Worm (Caenorhabditis elegans) whole organism, L3 larva: ENCODE measurements around the gene M03F4.6.

Experiments
- R02D3.7 ChIP-seq: fragments of 150-350 bp; optimal IDR thresholded peaks from 2 replicates; lab custom pipeline; 2014; ENCODE audit warnings: missing biosample characterization, missing genetic modification characterization
- ZK546.5 ChIP-seq: sonication (generic microtip); optimal IDR thresholded peaks from 2 replicates; lab custom pipeline; 2017; ENCODE audit warnings: missing biosample characterization, missing genetic modification characterization
- aly-2 ChIP-seq: fragments of 150-350 bp; optimal IDR thresholded peaks from 2 replicates; lab custom pipeline; 2014; ENCODE audit warnings: missing biosample characterization, missing genetic modification characterization
- ama-1 ChIP-seq: fragments of 150-350 bp; optimal IDR thresholded peaks from 2 replicates; lab custom pipeline; 2018
- ceh-16 ChIP-seq: sonication (generic microtip); optimal IDR thresholded peaks from 2 replicates; lab custom pipeline; 2017; ENCODE audit warnings: missing biosample characterization, missing genetic modification characterization
- ceh-28 ChIP-seq: fragments of 150-350 bp; optimal IDR thresholded peaks from 2 replicates; lab custom pipeline; 2014; ENCODE audit warnings: missing biosample characterization, missing genetic modification reagents, missing genetic modification characterization
- ceh-82 ChIP-seq: fragments of 150-350 bp; optimal IDR thresholded peaks from 2 replicates; lab custom pipeline; 2014; ENCODE audit warnings: missing biosample characterization, missing genetic modification characterization
- ceh-9 ChIP-seq: sonication (generic microtip); optimal IDR thresholded peaks from 2 replicates; lab custom pipeline; 2018; ENCODE audit warnings: missing biosample characterization, missing genetic modification characterization
- daf-12 ChIP-seq: fragments of 150-350 bp; optimal IDR thresholded peaks from 2 replicates; lab custom pipeline; 2014; ENCODE audit warnings: missing biosample characterization, missing genetic modification reagents, missing genetic modification characterization
- egl-27 ChIP-seq: sonication (generic microtip); optimal IDR thresholded peaks from 4 replicates; lab custom pipeline; 2017; ENCODE audit warnings: missing biosample characterization, missing genetic modification reagents, missing genetic modification characterization
- egl-5 ChIP-seq: fragments of 150-350 bp; optimal IDR thresholded peaks from 2 replicates; lab custom pipeline; 2017; ENCODE audit warnings: missing biosample characterization, missing genetic modification reagents, missing genetic modification characterization, inconsistent platforms
- elt-1 ChIP-seq: fragments of 150-350 bp; optimal IDR thresholded peaks from 2 replicates; lab custom pipeline; 2014; ENCODE audit warnings: missing biosample characterization, missing genetic modification characterization
- elt-2 ChIP-seq: sonication (generic microtip); optimal IDR thresholded peaks from 2 replicates; lab custom pipeline; 2016; ENCODE audit warnings: missing genetic modification reagents, mild to moderate bottlenecking, missing genetic modification characterization, missing compliant biosample characterization
- elt-3 ChIP-seq, 3 experiments: fragments of 150-350 bp in 1 of 3; sonication (generic microtip) in 2 of 3; optimal IDR thresholded peaks; 2 replicates in 2 of 3; 4 replicates in 1 of 3; lab custom pipeline; 2014 to 2017; ENCODE audit warnings: missing biosample characterization in 3 of 3, missing genetic modification characterization in 3 of 3
- eor-1 ChIP-seq, 2 experiments: fragments of 150-350 bp; optimal IDR thresholded peaks; 2 replicates each; lab custom pipeline; 2014 to 2018; ENCODE audit warnings: missing biosample characterization in 2 of 2, missing genetic modification characterization in 2 of 2
- fkh-10 ChIP-seq: sonication (generic microtip); optimal IDR thresholded peaks from 2 replicates; lab custom pipeline; 2017; ENCODE audit warnings: missing biosample characterization, missing genetic modification reagents, missing genetic modification characterization
- fkh-2 ChIP-seq: fragments of 150-350 bp; optimal IDR thresholded peaks from 2 replicates; lab custom pipeline; 2014; ENCODE audit warnings: missing biosample characterization, missing genetic modification reagents, missing genetic modification characterization
- fos-1 ChIP-seq: fragments of 150-350 bp; optimal IDR thresholded peaks from 2 replicates; lab custom pipeline; 2014; ENCODE audit warnings: missing biosample characterization, missing genetic modification characterization
- hmg-11 ChIP-seq: sonication (generic microtip); optimal IDR thresholded peaks from 2 replicates; lab custom pipeline; 2016; ENCODE audit warnings: missing genetic modification characterization, missing compliant biosample characterization
- jun-1 ChIP-seq: fragments of 150-350 bp; optimal IDR thresholded peaks from 2 replicates; lab custom pipeline; 2014; ENCODE audit warnings: missing biosample characterization, missing genetic modification reagents, missing genetic modification characterization
- lin-15B ChIP-seq: fragments of 150-350 bp; optimal IDR thresholded peaks from 2 replicates; lab custom pipeline; 2014; ENCODE audit warnings: missing biosample characterization, missing genetic modification characterization
- lin-39 ChIP-seq: fragments of 150-350 bp; optimal IDR thresholded peaks from 2 replicates; lab custom pipeline; 2018; ENCODE audit warnings: missing biosample characterization, missing genetic modification reagents, missing genetic modification characterization
- lsy-12 ChIP-seq: sonication (generic microtip); optimal IDR thresholded peaks from 2 replicates; lab custom pipeline; 2016; ENCODE audit warnings: mild to moderate bottlenecking, missing genetic modification characterization, missing compliant biosample characterization
- mdl-1 ChIP-seq: fragments of 150-350 bp; optimal IDR thresholded peaks from 2 replicates; lab custom pipeline; 2014; ENCODE audit warnings: missing biosample characterization, missing genetic modification characterization
- mml-1 ChIP-seq: fragments of 150-350 bp; sonication (generic microtip); optimal IDR thresholded peaks from 3 replicates; lab custom pipeline; 2014; ENCODE audit warnings: missing biosample characterization, missing genetic modification characterization
- nfya-1 ChIP-seq: sonication (generic microtip); optimal IDR thresholded peaks from 2 replicates; lab custom pipeline; 2017; ENCODE audit warnings: missing genetic modification characterization, mild to moderate bottlenecking, missing compliant biosample characterization, antibody characterized with exemption, moderate library complexity; ENCODE audit not compliant: insufficient read depth
- nhr-11 ChIP-seq: fragments of 150-350 bp; optimal IDR thresholded peaks from 2 replicates; lab custom pipeline; 2014; ENCODE audit warnings: missing biosample characterization, missing genetic modification characterization
- nhr-12 ChIP-seq: fragments of 150-350 bp; optimal IDR thresholded peaks from 2 replicates; lab custom pipeline; 2014; ENCODE audit warnings: missing biosample characterization, missing genetic modification characterization
- nhr-23 ChIP-seq: fragments of 150-350 bp; optimal IDR thresholded peaks from 2 replicates; lab custom pipeline; 2014; ENCODE audit warnings: missing biosample characterization, missing genetic modification reagents, missing genetic modification characterization
- nhr-237 ChIP-seq: fragments of 150-350 bp; optimal IDR thresholded peaks from 2 replicates; lab custom pipeline; 2014; ENCODE audit warnings: missing biosample characterization, missing genetic modification characterization
- nhr-25 ChIP-seq: sonication (generic microtip); optimal IDR thresholded peaks from 2 replicates; lab custom pipeline; 2017; ENCODE audit warnings: missing biosample characterization, missing genetic modification characterization
- nhr-28 ChIP-seq: fragments of 150-350 bp; optimal IDR thresholded peaks from 2 replicates; lab custom pipeline; 2014; ENCODE audit warnings: missing biosample characterization, missing genetic modification characterization
- nhr-43 ChIP-seq: sonication (generic microtip); optimal IDR thresholded peaks from 2 replicates; lab custom pipeline; 2016; ENCODE audit warnings: mild to moderate bottlenecking, missing genetic modification characterization, missing compliant biosample characterization; ENCODE audit not compliant: poor library complexity, severe bottlenecking
- nhr-67 ChIP-seq: fragments of 150-350 bp; optimal IDR thresholded peaks from 2 replicates; lab custom pipeline; 2014; ENCODE audit warnings: missing biosample characterization, missing genetic modification characterization
- nhr-76 ChIP-seq: fragments of 150-350 bp; sonication (generic microtip); optimal IDR thresholded peaks from 5 replicates; lab custom pipeline; 2014; ENCODE audit warnings: missing biosample characterization, missing genetic modification characterization
- nhr-77 ChIP-seq: fragments of 150-350 bp; optimal IDR thresholded peaks from 2 replicates; lab custom pipeline; 2014; ENCODE audit warnings: missing biosample characterization, missing genetic modification characterization
- pha-4 ChIP-seq: fragments of 150-350 bp; optimal IDR thresholded peaks from 2 replicates; lab custom pipeline; 2014; ENCODE audit warnings: missing biosample characterization, missing genetic modification reagents, missing genetic modification characterization
- pqm-1 ChIP-seq: fragments of 150-350 bp; optimal IDR thresholded peaks from 2 replicates; lab custom pipeline; 2017; ENCODE audit warnings: missing biosample characterization, missing genetic modification characterization, inconsistent platforms
- sea-2 ChIP-seq: fragments of 150-350 bp; sonication (generic microtip); optimal IDR thresholded peaks from 4 replicates; lab custom pipeline; 2014; ENCODE audit warnings: missing biosample characterization, missing genetic modification reagents, missing genetic modification characterization
- skn-1 ChIP-seq: fragments of 150-350 bp; optimal IDR thresholded peaks from 2 replicates; lab custom pipeline; 2014; ENCODE audit warnings: missing biosample characterization, missing genetic modification characterization
- snpc-4 ChIP-seq: fragments of 150-350 bp; optimal IDR thresholded peaks from 2 replicates; lab custom pipeline; 2014; ENCODE audit warnings: missing biosample characterization, missing genetic modification characterization
- tbx-2 ChIP-seq: sonication (generic microtip); optimal IDR thresholded peaks from 2 replicates; lab custom pipeline; 2016; ENCODE audit warnings: mild to moderate bottlenecking, missing genetic modification characterization, missing compliant biosample characterization
- unc-39 ChIP-seq: sonication (generic microtip); optimal IDR thresholded peaks from 4 replicates; lab custom pipeline; 2017; ENCODE audit warnings: missing biosample characterization, missing genetic modification characterization
- zag-1 ChIP-seq: fragments of 150-350 bp; optimal IDR thresholded peaks from 2 replicates; lab custom pipeline; 2014; ENCODE audit warnings: missing biosample characterization, missing genetic modification characterization
- ztf-11 ChIP-seq: fragments of 150-350 bp; optimal IDR thresholded peaks from 2 replicates; lab custom pipeline; 2014; ENCODE audit warnings: missing biosample characterization, missing genetic modification characterization
- ztf-4 ChIP-seq: fragments of 150-350 bp; optimal IDR thresholded peaks from 2 replicates; lab custom pipeline; 2014; ENCODE audit warnings: missing biosample characterization, missing genetic modification characterization

The M03F4.6 gene

ce11 chrX:4972039-4972581 is 3.0 kb upstream of the M03F4.6 start:
- TF ChIP-seq mml-1 (tag; lab: Kevin White, UChicago) (no peak), ceh-28 (tag; lab: Kevin White, UChicago) (no peak), fos-1 (tag; lab: Kevin White, UChicago) (no peak), ztf-4 (tag; lab: Kevin White, UChicago) (no peak), hmg-11 (tag; lab: Kevin White, UChicago) (no peak), egl-5 (tag; lab: Kevin White, UChicago) (no peak), snpc-4 (tag; lab: Kevin White, UChicago) (no peak), nhr-76 (tag; lab: Kevin White, UChicago) (no peak), elt-3 (tag; optimal IDR thresholded peaks at IDR 0.05; lab: Kevin White, UChicago) (peak in 1 of 3 experiments; percentile 3), zag-1 (tag; lab: Kevin White, UChicago) (no peak), nhr-11 (tag; lab: Kevin White, UChicago) (no peak), nfya-1 (no peak), nhr-23 (peak; percentile 87), nhr-77 (tag; lab: Kevin White, UChicago) (no peak), ceh-16 (tag; lab: Kevin White, UChicago) (no peak), skn-1 (tag; lab: Kevin White, UChicago) (no peak), egl-27 (tag; lab: Kevin White, UChicago) (no peak), lin-39 (tag; lab: Kevin White, UChicago) (peak; percentile 30), mdl-1 (tag; lab: Kevin White, UChicago) (no peak), eor-1 (tag; optimal IDR thresholded peaks at IDR 0.05; lab: Kevin White, UChicago) (no peak), ceh-9 (tag; lab: Kevin White, UChicago) (no peak), pqm-1 (tag; lab: Kevin White, UChicago) (no peak), nhr-43 (tag; lab: Kevin White, UChicago) (peak; percentile 18), fkh-2 (tag; lab: Kevin White, UChicago) (no peak), jun-1 (no peak), nhr-237 (no peak), ZK546.5 (tag; lab: Kevin White, UChicago) (no peak), ztf-11 (tag; lab: Kevin White, UChicago) (no peak), nhr-28 (no peak), ceh-82 (tag; lab: Kevin White, UChicago) (no peak), nhr-67 (tag; lab: Kevin White, UChicago) (no peak), nhr-25 (tag; lab: Kevin White, UChicago) (peak; percentile 4), lin-15B (tag; lab: Kevin White, UChicago) (no peak), elt-2 (no peak), fkh-10 (no peak), nhr-12 (tag; lab: Kevin White, UChicago) (no peak), pha-4 (tag; lab: Kevin White, UChicago) (no peak), R02D3.7 (tag; lab: Kevin White, UChicago) (no peak), sea-2 (GFP tag; lab: Kevin White, UChicago) (no peak), tbx-2 (tag; lab: Kevin White, UChicago) (no peak), lsy-12 (no peak)
- TF ChIP-seq, all 47 proteins: peak for 5

ce11 chrX:4971427-4971826 is 2.3 kb upstream of the M03F4.6 start:
- TF ChIP-seq nhr-23 (peak; percentile 52), lin-39 (tag; lab: Kevin White, UChicago) (peak; percentile 67), lin-15B (tag; lab: Kevin White, UChicago) (no peak), elt-3 (tag; optimal IDR thresholded peaks at IDR 0.05; lab: Kevin White, UChicago) (no peak), hmg-11 (tag; lab: Kevin White, UChicago) (peak; percentile 50), egl-5 (tag; lab: Kevin White, UChicago) (no peak), fkh-2 (tag; lab: Kevin White, UChicago) (no peak), snpc-4 (tag; lab: Kevin White, UChicago) (no peak), nfya-1 (peak; percentile 36), nhr-28 (no peak), fos-1 (tag; lab: Kevin White, UChicago) (no peak), pqm-1 (tag; lab: Kevin White, UChicago) (no peak), daf-12 (tag; lab: Kevin White, UChicago) (no peak), tbx-2 (tag; lab: Kevin White, UChicago) (no peak), ama-1 (lab: Kevin White, UChicago) (peak; percentile 52), ceh-16 (tag; lab: Kevin White, UChicago) (no peak), pha-4 (tag; lab: Kevin White, UChicago) (peak; percentile 42), ztf-11 (tag; lab: Kevin White, UChicago) (no peak), elt-1 (no peak), mml-1 (tag; lab: Kevin White, UChicago) (no peak), jun-1 (peak; percentile 18), egl-27 (tag; lab: Kevin White, UChicago) (no peak), sea-2 (GFP tag; lab: Kevin White, UChicago) (no peak), ztf-4 (tag; lab: Kevin White, UChicago) (no peak), nhr-76 (tag; lab: Kevin White, UChicago) (no peak), unc-39 (tag; lab: Kevin White, UChicago) (no peak), nhr-12 (tag; lab: Kevin White, UChicago) (no peak), R02D3.7 (tag; lab: Kevin White, UChicago) (no peak), nhr-25 (tag; lab: Kevin White, UChicago) (peak; percentile 21), lsy-12 (no peak), aly-2 (tag; lab: Kevin White, UChicago) (no peak), elt-2 (no peak), nhr-67 (tag; lab: Kevin White, UChicago) (no peak), ceh-82 (tag; lab: Kevin White, UChicago) (no peak), ceh-9 (tag; lab: Kevin White, UChicago) (no peak), ceh-28 (tag; lab: Kevin White, UChicago) (no peak), fkh-10 (no peak), nhr-77 (tag; lab: Kevin White, UChicago) (no peak), skn-1 (tag; lab: Kevin White, UChicago) (no peak), nhr-237 (no peak), zag-1 (tag; lab: Kevin White, UChicago) (no peak)
